Worm (Caenorhabditis elegans) whole organism, mixed stage, embryonic: Measurements from ENCODE around the gene C25A8.5.

Experiments used
- M03D4.4 ChIP-seq: sonication (generic microtip); optimal IDR thresholded peaks from 2 replicates; lab custom pipeline; 2017; ENCODE audit warnings: mild to moderate bottlenecking, missing genetic modification characterization, missing compliant biosample characterization
- bed-3 ChIP-seq: fragments of 200-800 bp; sonication (Bioruptor generic); optimal IDR thresholded peaks from 3 replicates; lab custom pipeline; 2018; ENCODE audit warnings: mild to moderate bottlenecking, missing genetic modification characterization, moderate library complexity, missing compliant biosample characterization
- blmp-1 ChIP-seq: fragments of 150-350 bp; optimal IDR thresholded peaks from 2 replicates; lab custom pipeline; 2014; ENCODE audit warnings: missing biosample characterization, missing genetic modification characterization
- ceh-39 ChIP-seq: fragments of 150-350 bp; optimal IDR thresholded peaks from 2 replicates; lab custom pipeline; 2014; ENCODE audit warnings: missing biosample characterization, missing genetic modification characterization
- ceh-43 ChIP-seq: fragments of 200-800 bp; sonication (Bioruptor generic); optimal IDR thresholded peaks from 2 replicates; lab custom pipeline; 2018; ENCODE audit warnings: mild to moderate bottlenecking, missing genetic modification characterization, moderate library complexity, missing compliant biosample characterization
- ceh-83 ChIP-seq: fragments of 200-800 bp; sonication (Bioruptor generic); optimal IDR thresholded peaks from 2 replicates; lab custom pipeline; 2018; ENCODE audit warnings: mild to moderate bottlenecking, missing genetic modification characterization, missing compliant biosample characterization
- ces-1 ChIP-seq: fragments of 150-350 bp; optimal IDR thresholded peaks from 2 replicates; lab custom pipeline; 2014; ENCODE audit warnings: missing biosample characterization, missing genetic modification reagents, missing genetic modification characterization
- cnd-1 ChIP-seq: fragments of 200-800 bp; sonication (Bioruptor generic); optimal IDR thresholded peaks from 2 replicates; lab custom pipeline; 2018; ENCODE audit warnings: mild to moderate bottlenecking, missing genetic modification characterization, missing compliant biosample characterization
- drap-1 ChIP-seq: fragments of 200-800 bp; sonication (Bioruptor generic); optimal IDR thresholded peaks from 3 replicates; lab custom pipeline; 2018; ENCODE audit warnings: mild to moderate bottlenecking, missing genetic modification characterization, missing compliant biosample characterization
- elt-1 ChIP-seq: sonication (generic microtip); optimal IDR thresholded peaks from 2 replicates; lab custom pipeline; 2017; ENCODE audit warnings: missing genetic modification characterization, mild to moderate bottlenecking, missing compliant biosample characterization, antibody characterized with exemption, moderate library complexity, borderline replicate concordance; ENCODE audit not compliant: insufficient read depth
- flh-1 ChIP-seq: fragments of 200-800 bp; sonication (Bioruptor generic); optimal IDR thresholded peaks from 2 replicates; lab custom pipeline; 2018; ENCODE audit warnings: mild to moderate bottlenecking, missing genetic modification characterization, moderate library complexity, missing compliant biosample characterization
- ham-2 ChIP-seq: fragments of 200-800 bp; sonication (Bioruptor generic); optimal IDR thresholded peaks from 2 replicates; lab custom pipeline; 2018; ENCODE audit warnings: mild to moderate bottlenecking, missing genetic modification characterization, missing compliant biosample characterization
- hlh-1 ChIP-seq: fragments of 150-350 bp; optimal IDR thresholded peaks from 2 replicates; lab custom pipeline; 2014; ENCODE audit warnings: missing biosample characterization, missing genetic modification reagents, missing genetic modification characterization
- lin-13 ChIP-seq: fragments of 150-350 bp; optimal IDR thresholded peaks from 2 replicates; lab custom pipeline; 2014; ENCODE audit warnings: missing biosample characterization, missing genetic modification characterization
- lin-32 ChIP-seq: fragments of 200-800 bp; sonication (Bioruptor generic); optimal IDR thresholded peaks from 2 replicates; lab custom pipeline; 2018; ENCODE audit warnings: mild to moderate bottlenecking, missing genetic modification characterization, missing compliant biosample characterization
- lsy-2 ChIP-seq: fragments of 150-350 bp; optimal IDR thresholded peaks from 2 replicates; lab custom pipeline; 2014; ENCODE audit warnings: missing biosample characterization, missing genetic modification characterization
- mab-5 ChIP-seq: fragments of 150-350 bp; optimal IDR thresholded peaks from 2 replicates; lab custom pipeline; 2014; ENCODE audit warnings: missing biosample characterization, missing genetic modification characterization
- mep-1 ChIP-seq: fragments of 150-350 bp; optimal IDR thresholded peaks from 2 replicates; lab custom pipeline; 2017; ENCODE audit warnings: missing biosample characterization, missing genetic modification reagents, missing genetic modification characterization, inconsistent platforms
- mls-2 ChIP-seq: sonication (generic microtip); optimal IDR thresholded peaks from 2 replicates; lab custom pipeline; 2016; ENCODE audit warnings: mild to moderate bottlenecking, missing genetic modification characterization, moderate library complexity, missing compliant biosample characterization
- nhr-12 ChIP-seq: fragments of 150-350 bp; optimal IDR thresholded peaks from 2 replicates; lab custom pipeline; 2014; ENCODE audit warnings: missing biosample characterization, missing genetic modification characterization
- nhr-2 ChIP-seq: fragments of 150-350 bp; optimal IDR thresholded peaks from 2 replicates; lab custom pipeline; 2014; ENCODE audit warnings: missing biosample characterization, missing genetic modification characterization
- nhr-28 ChIP-seq: fragments of 150-350 bp; optimal IDR thresholded peaks from 2 replicates; lab custom pipeline; 2014; ENCODE audit warnings: missing biosample characterization, missing genetic modification characterization
- nhr-76 ChIP-seq: sonication (generic microtip); optimal IDR thresholded peaks from 2 replicates; lab custom pipeline; 2017; ENCODE audit warnings: missing biosample characterization, missing genetic modification characterization
- pha-4 ChIP-seq: fragments of 150-350 bp; optimal IDR thresholded peaks from 2 replicates; lab custom pipeline; 2018; ENCODE audit warnings: missing biosample characterization, missing genetic modification reagents, missing genetic modification characterization
- sem-2 ChIP-seq: fragments of 200-800 bp; sonication (Bioruptor generic); optimal IDR thresholded peaks from 2 replicates; lab custom pipeline; 2018; ENCODE audit warnings: mild to moderate bottlenecking, missing genetic modification characterization, missing compliant biosample characterization
- tbx-8 ChIP-seq: fragments of 200-800 bp; sonication (Bioruptor generic); optimal IDR thresholded peaks from 2 replicates; lab custom pipeline; 2018; ENCODE audit warnings: mild to moderate bottlenecking, missing genetic modification characterization, moderate library complexity, missing compliant biosample characterization
- unc-120 ChIP-seq: sonication (generic microtip); optimal IDR thresholded peaks from 2 replicates; lab custom pipeline; 2017; ENCODE audit warnings: missing genetic modification characterization, missing compliant biosample characterization; ENCODE audit not compliant: poor library complexity, severe bottlenecking
- unc-39 ChIP-seq: fragments of 150-350 bp; optimal IDR thresholded peaks from 2 replicates; lab custom pipeline; 2014; ENCODE audit warnings: missing biosample characterization, missing genetic modification characterization
- unc-62 ChIP-seq: fragments of 150-350 bp; optimal IDR thresholded peaks from 2 replicates; lab custom pipeline; 2014; ENCODE audit warnings: missing biosample characterization, missing genetic modification reagents, missing genetic modification characterization
- ztf-11 ChIP-seq: fragments of 150-350 bp; optimal IDR thresholded peaks from 2 replicates; lab custom pipeline; 2014; ENCODE audit warnings: missing biosample characterization, missing genetic modification characterization

Gene C25A8.5

ce11 chrIV:7017123-7017674, 17.9 kb downstream of the C25A8.5 start, which contains the start of gene gldi-4:
TSS of gene gldi-4 (plus strand) at chrIV:7017624.
- TF ChIP-seq nhr-12 (tag; lab: Kevin White, UChicago) (no peak), cnd-1 (tag; lab: Kevin White, UChicago) (no peak), ces-1 (GFP tag; lab: Kevin White, UChicago) (peak; percentile 83), nhr-2 (tag; lab: Kevin White, UChicago) (peak; percentile 92), mls-2 (tag; lab: Kevin White, UChicago) (peak; percentile 14), elt-1 (tag; lab: Kevin White, UChicago) (no peak)

- TF ChIP-seq drap-1 (GFP tag; lab: Kevin White, UChicago) (no peak), ztf-11 (no peak), sem-2 (GFP tag; lab: Kevin White, UChicago) (no peak), pha-4 (tag; lab: Kevin White, UChicago) (no peak), mls-2 (tag; lab: Kevin White, UChicago) (no peak), nhr-2 (tag; lab: Kevin White, UChicago) (no peak), hlh-1 (tag; lab: Kevin White, UChicago) (no peak), ceh-43 (GFP tag; lab: Kevin White, UChicago) (no peak), nhr-76 (tag; lab: Kevin White, UChicago) (no peak), mep-1 (tag; lab: Kevin White, UChicago) (no peak), lsy-2 (tag; lab: Kevin White, UChicago) (no peak), blmp-1 (tag; lab: Kevin White, UChicago) (no peak), cnd-1 (tag; lab: Kevin White, UChicago) (no peak), unc-39 (no peak), flh-1 (GFP tag; lab: Kevin White, UChicago) (no peak)
Observed at ce11 chrIV:7018623-7019022, 19.3 kb downstream of the C25A8.5 start.

- no peak for TF ChIP-seq ceh-83 (GFP tag; lab: Kevin White, UChicago)
- no peak for TF ChIP-seq cnd-1 (tag; lab: Kevin White, UChicago)
- no peak for TF ChIP-seq drap-1 (GFP tag; lab: Kevin White, UChicago)
- TF ChIP-seq mep-1 (tag; lab: Kevin White, UChicago) = no peak
- no peak for TF ChIP-seq bed-3
- no peak for TF ChIP-seq lin-13 (tag; lab: Kevin White, UChicago)
- TF ChIP-seq mab-5 (tag; lab: Kevin White, UChicago) = no peak
- no peak for TF ChIP-seq lin-32 (GFP tag; lab: Kevin White, UChicago)
- no peak for TF ChIP-seq ham-2 (GFP tag; lab: Kevin White, UChicago)
- no peak for TF ChIP-seq unc-39
- no peak for TF ChIP-seq pha-4 (tag; lab: Kevin White, UChicago)
- TF ChIP-seq tbx-8 (GFP tag; lab: Kevin White, UChicago) = no peak
- TF ChIP-seq nhr-12 (tag; lab: Kevin White, UChicago) = no peak
- TF ChIP-seq ceh-39 (tag; lab: Kevin White, UChicago) = no peak
- TF ChIP-seq unc-120 = no peak
- no peak for TF ChIP-seq nhr-76 (tag; lab: Kevin White, UChicago)
- no peak for TF ChIP-seq sem-2 (GFP tag; lab: Kevin White, UChicago)
- TF ChIP-seq unc-62 (GFP tag; lab: Kevin White, UChicago) = no peak
- TF ChIP-seq blmp-1 (tag; lab: Kevin White, UChicago) = no peak
Observed at ce11 chrIV:7020630-7021029, 21.3 kb downstream of the C25A8.5 start.

ce11 chrIV:7022227-7022626, 22.9 kb downstream of the C25A8.5 start:
- no peak for TF ChIP-seq M03D4.4 (tag; lab: Kevin White, UChicago)
- no peak for TF ChIP-seq ceh-83 (GFP tag; lab: Kevin White, UChicago)
- TF ChIP-seq mep-1 (tag; lab: Kevin White, UChicago) = no peak
- TF ChIP-seq drap-1 (GFP tag; lab: Kevin White, UChicago) = no peak
- no peak for TF ChIP-seq ham-2 (GFP tag; lab: Kevin White, UChicago)
- TF ChIP-seq nhr-2 (tag; lab: Kevin White, UChicago) = no peak
- TF ChIP-seq nhr-12 (tag; lab: Kevin White, UChicago) = no peak
- TF ChIP-seq bed-3 = no peak
- no peak for TF ChIP-seq unc-62 (GFP tag; lab: Kevin White, UChicago)
- no peak for TF ChIP-seq ztf-11
- no peak for TF ChIP-seq tbx-8 (GFP tag; lab: Kevin White, UChicago)
- TF ChIP-seq nhr-28 (tag; lab: Kevin White, UChicago) = no peak
- TF ChIP-seq blmp-1 (tag; lab: Kevin White, UChicago) = no peak
- no peak for TF ChIP-seq ceh-43 (GFP tag; lab: Kevin White, UChicago)
- no peak for TF ChIP-seq lin-32 (GFP tag; lab: Kevin White, UChicago)
